Fruit fly (Drosophila melanogaster) whole organism, embryonic: ENCODE data around the gene Cln7.
A peak's percentile ranks its signal among the peaks of the same experiment; 100 is the strongest.

Experiments used
- Asciz ChIP-seq: fragments of 200-800 bp; sonication (Bioruptor generic); optimal IDR thresholded peaks from 2 replicates; lab custom pipeline; 2017; ENCODE audit warnings: missing biosample characterization, mild to moderate bottlenecking, missing genetic modification characterization, missing genetic modification reagents
- Blimp-1 ChIP-seq: fragments of 200-800 bp; sonication (Bioruptor generic); optimal IDR thresholded peaks from 3 replicates; lab custom pipeline; 2018; ENCODE audit warnings: missing biosample characterization, missing genetic modification characterization, mild to moderate bottlenecking, moderate library complexity, missing genetic modification reagents
- CG10267 ChIP-seq: fragments of 200-800 bp; sonication (Bioruptor generic); optimal IDR thresholded peaks from 2 replicates; lab custom pipeline; 2018; ENCODE audit warnings: missing biosample characterization, mild to moderate bottlenecking, missing genetic modification characterization, moderate library complexity
- CG18262 ChIP-seq: fragments of 200-800 bp; optimal IDR thresholded peaks from 3 replicates; lab custom pipeline; 2019; ENCODE audit warnings: missing biosample characterization, mild to moderate bottlenecking, missing genetic modification characterization, moderate library complexity
- CG18599 ChIP-seq: fragments of 200-800 bp; sonication (Bioruptor generic); optimal IDR thresholded peaks from 3 replicates; lab custom pipeline; 2017; ENCODE audit warnings: missing biosample characterization, missing genetic modification characterization, mild to moderate bottlenecking, moderate library complexity, missing genetic modification reagents
- CG2199 ChIP-seq: fragments of 200-800 bp; sonication (Bioruptor generic); IDR thresholded peaks from 3 replicates; pipeline ENCODE4 v1.3.6; 2022; ENCODE audit warnings: missing biosample characterization, missing genetic modification characterization
- CG30431 ChIP-seq: fragments of 200-800 bp; sonication (Bioruptor generic); optimal IDR thresholded peaks from 2 replicates; lab custom pipeline; 2017; ENCODE audit warnings: missing biosample characterization, missing genetic modification characterization
- CG4282 ChIP-seq: fragments of 200-800 bp; sonication (Bioruptor generic); optimal IDR thresholded peaks from 2 replicates; lab custom pipeline; 2016; ENCODE audit warnings: missing biosample characterization, missing genetic modification characterization
- CG6854 ChIP-seq: fragments of 200-800 bp; sonication (Bioruptor generic); optimal IDR thresholded peaks from 3 replicates; lab custom pipeline; 2017; ENCODE audit warnings: missing biosample characterization, mild to moderate bottlenecking, missing genetic modification characterization
- CG8944 ChIP-seq: fragments of 200-800 bp; sonication (Bioruptor generic); optimal IDR thresholded peaks from 3 replicates; lab custom pipeline; 2016; ENCODE audit warnings: missing biosample characterization, missing genetic modification characterization
- CG9797 ChIP-seq: fragments of 200-800 bp; sonication (Bioruptor generic); optimal IDR thresholded peaks from 3 replicates; lab custom pipeline; 2018; ENCODE audit warnings: missing biosample characterization, mild to moderate bottlenecking, missing genetic modification characterization
- CTCF ChIP-seq: fragments of 200-800 bp; sonication (Bioruptor generic); optimal IDR thresholded peaks from 2 replicates; lab custom pipeline; 2017; ENCODE audit warnings: missing biosample characterization, mild to moderate bottlenecking, missing genetic modification characterization, moderate library complexity
- D19A ChIP-seq: fragments of 200-800 bp; optimal IDR thresholded peaks from 3 replicates; lab custom pipeline; 2019; ENCODE audit warnings: missing biosample characterization, mild to moderate bottlenecking, missing genetic modification characterization, moderate library complexity
- Deaf1 ChIP-seq: fragments of 200-800 bp; optimal IDR thresholded peaks from 3 replicates; lab custom pipeline; 2019; ENCODE audit warnings: missing biosample characterization, mild to moderate bottlenecking, missing genetic modification characterization, moderate library complexity
- Hand ChIP-seq: fragments of 200-800 bp; sonication (Bioruptor generic); optimal IDR thresholded peaks from 2 replicates; lab custom pipeline; 2017; ENCODE audit warnings: mild to moderate bottlenecking, missing biosample characterization, missing genetic modification reagents, missing genetic modification characterization
- Mrtf ChIP-seq: fragments of 200-800 bp; sonication (Bioruptor generic); IDR thresholded peaks from 3 replicates; pipeline ENCODE4 v1.3.6; 2022; ENCODE audit warnings: missing biosample characterization, missing genetic modification characterization
- Myb ChIP-seq: fragments of 200-800 bp; sonication (Bioruptor generic); optimal IDR thresholded peaks from 2 replicates; lab custom pipeline; 2016; ENCODE audit warnings: missing biosample characterization, missing genetic modification characterization
- Ptx1 ChIP-seq: fragments of 200-800 bp; sonication (Bioruptor generic); IDR thresholded peaks from 2 replicates; pipeline ENCODE4 v1.3.6; 2022; ENCODE audit warnings: missing biosample characterization, missing genetic modification characterization
- Sry-β ChIP-seq: fragments of 200-800 bp; sonication (Bioruptor generic); optimal IDR thresholded peaks from 2 replicates; lab custom pipeline; 2018; ENCODE audit warnings: missing biosample characterization, mild to moderate bottlenecking, missing genetic modification characterization, moderate library complexity
- Tbp ChIP-seq: fragments of >200 bp; optimal IDR thresholded peaks from 2 replicates; lab custom pipeline; 2018; ENCODE audit warnings: missing biosample characterization, missing genetic modification characterization
- Trl ChIP-seq, 3 experiments: fragments of >200 bp in 2 of 3; fragments of 200-800 bp in 1 of 3; sonication (Bioruptor generic) in 1 of 3; optimal IDR thresholded peaks; 2 replicates in 1 of 3; 3 replicates in 2 of 3; lab custom pipeline; 2016 to 2017; ENCODE audit warnings: missing biosample characterization in 1 of 3, missing genetic modification characterization in 1 of 3
- ara ChIP-seq: fragments of 200-800 bp; sonication (Bioruptor generic); IDR thresholded peaks from 2 replicates; pipeline ENCODE4 v1.3.6; 2022; ENCODE audit warnings: missing biosample characterization, missing genetic modification characterization
- cad ChIP-seq: fragments of >200 bp; optimal IDR thresholded peaks from 2 replicates; lab custom pipeline; 2017; ENCODE audit warnings: missing biosample characterization, missing genetic modification characterization
- cg ChIP-seq: fragments of 200-800 bp; sonication (Bioruptor generic); optimal IDR thresholded peaks from 3 replicates; lab custom pipeline; 2019; ENCODE audit warnings: missing biosample characterization, mild to moderate bottlenecking, missing genetic modification characterization, moderate library complexity
- croc ChIP-seq: fragments of 200-800 bp; sonication (Bioruptor generic); conservative IDR thresholded peaks from 3 replicates; pipeline ENCODE4 v1.3.6; 2022; ENCODE audit warnings: missing biosample characterization, missing genetic modification characterization
- crol ChIP-seq: fragments of 200-800 bp; sonication (Bioruptor generic); IDR thresholded peaks from 2 replicates; pipeline ENCODE4 v1.3.6; 2022; ENCODE audit warnings: missing biosample characterization, missing genetic modification characterization
- cwo ChIP-seq: fragments of 200-800 bp; sonication (Bioruptor generic); optimal IDR thresholded peaks from 3 replicates; lab custom pipeline; 2017; ENCODE audit warnings: missing biosample characterization, missing genetic modification characterization, mild to moderate bottlenecking, moderate library complexity, missing genetic modification reagents
- danr ChIP-seq: fragments of 200-800 bp; sonication (Bioruptor generic); IDR thresholded peaks from 2 replicates; pipeline ENCODE4 v1.3.6; 2022; ENCODE audit warnings: missing biosample characterization, missing genetic modification characterization
- disco-r ChIP-seq: fragments of 200-800 bp; sonication (Bioruptor generic); optimal IDR thresholded peaks from 2 replicates; lab custom pipeline; 2016; ENCODE audit warnings: missing biosample characterization, missing genetic modification characterization
- dmrt99B ChIP-seq: fragments of 200-800 bp; sonication (Bioruptor generic); optimal IDR thresholded peaks from 2 replicates; lab custom pipeline; 2018; ENCODE audit warnings: missing biosample characterization, mild to moderate bottlenecking, missing genetic modification characterization, moderate library complexity
- emc ChIP-seq: fragments of 200-800 bp; sonication (Bioruptor generic); optimal IDR thresholded peaks from 2 replicates; lab custom pipeline; 2016; ENCODE audit warnings: missing biosample characterization, missing genetic modification characterization
- fu2 ChIP-seq: fragments of 200-800 bp; sonication (Bioruptor generic); optimal IDR thresholded peaks from 2 replicates; lab custom pipeline; 2016; ENCODE audit warnings: missing biosample characterization, missing genetic modification characterization
- hkb ChIP-seq, 2 experiments: fragments of 200-800 bp in 1 of 2; fragments of >200 bp in 1 of 2; sonication (Bioruptor generic) in 1 of 2; IDR thresholded peaks in 1 of 2; optimal IDR thresholded peaks in 1 of 2; 2 replicates each; pipeline versions ENCODE4 v1.3.6 to Lab custom; 2017 to 2022; ENCODE audit warnings: missing biosample characterization in 1 of 2, missing genetic modification characterization in 1 of 2
- inv ChIP-seq: fragments of 200-800 bp; sonication (Bioruptor generic); IDR thresholded peaks from 2 replicates; pipeline ENCODE4 v1.3.6; 2022; ENCODE audit warnings: missing biosample characterization, missing genetic modification characterization; ENCODE audit not compliant: partially characterized antibody
- ken ChIP-seq: fragments of 200-800 bp; sonication (Bioruptor generic); IDR thresholded peaks from 3 replicates; pipeline ENCODE4 v1.3.6; 2022; ENCODE audit warnings: missing biosample characterization, missing genetic modification characterization
- knrl ChIP-seq: fragments of 200-800 bp; sonication (Bioruptor generic); IDR thresholded peaks from 3 replicates; pipeline ENCODE4 v1.3.6; 2022; ENCODE audit warnings: missing biosample characterization, missing genetic modification characterization; ENCODE audit not compliant: partially characterized antibody
- lola ChIP-seq, 3 experiments: fragments of >200 bp in 2 of 3; fragments of 200-800 bp in 1 of 3; sonication (Bioruptor generic) in 1 of 3; optimal IDR thresholded peaks; 2 replicates each; lab custom pipeline; 2017 to 2019; ENCODE audit warnings: missing biosample characterization in 3 of 3, missing genetic modification characterization in 3 of 3, mild to moderate bottlenecking in 1 of 3, moderate library complexity in 1 of 3
- mam ChIP-seq: fragments of 200-800 bp; sonication (Bioruptor generic); optimal IDR thresholded peaks from 3 replicates; lab custom pipeline; 2016; ENCODE audit warnings: missing biosample characterization, missing genetic modification characterization
- nau ChIP-seq: fragments of 200-800 bp; sonication (Bioruptor generic); optimal IDR thresholded peaks from 3 replicates; lab custom pipeline; 2017; ENCODE audit warnings: missing biosample characterization, mild to moderate bottlenecking, missing genetic modification characterization, missing genetic modification reagents
- nom ChIP-seq: fragments of 200-800 bp; sonication (Bioruptor generic); optimal IDR thresholded peaks from 2 replicates; lab custom pipeline; 2017; ENCODE audit warnings: missing biosample characterization, missing genetic modification characterization, mild to moderate bottlenecking, moderate library complexity, missing genetic modification reagents
- pum ChIP-seq: fragments of 200-800 bp; sonication (Bioruptor generic); optimal IDR thresholded peaks from 2 replicates; lab custom pipeline; 2016; ENCODE audit warnings: missing biosample characterization, missing genetic modification characterization
- pzg ChIP-seq: fragments of 200-800 bp; sonication (Bioruptor generic); optimal IDR thresholded peaks from 3 replicates; lab custom pipeline; 2018; ENCODE audit warnings: missing biosample characterization, mild to moderate bottlenecking, missing genetic modification characterization, moderate library complexity
- row ChIP-seq: fragments of 200-800 bp; sonication (Bioruptor generic); IDR thresholded peaks from 3 replicates; pipeline ENCODE4 v1.3.6; 2022; ENCODE audit warnings: missing biosample characterization, missing genetic modification characterization
- run ChIP-seq: fragments of 200-800 bp; sonication (Bioruptor generic); optimal IDR thresholded peaks from 3 replicates; lab custom pipeline; 2018; ENCODE audit warnings: missing biosample characterization, mild to moderate bottlenecking, missing genetic modification characterization
- salm ChIP-seq: fragments of 200-800 bp; sonication (Bioruptor generic); optimal IDR thresholded peaks from 2 replicates; lab custom pipeline; 2018; ENCODE audit warnings: missing biosample characterization, mild to moderate bottlenecking, missing genetic modification characterization
- schlank ChIP-seq: fragments of 200-800 bp; sonication (Bioruptor generic); optimal IDR thresholded peaks from 2 replicates; lab custom pipeline; 2018; ENCODE audit warnings: missing biosample characterization, mild to moderate bottlenecking, missing genetic modification characterization
- slbo ChIP-seq: fragments of 200-800 bp; sonication (Bioruptor generic); IDR thresholded peaks from 2 replicates; pipeline ENCODE4 v1.3.6; 2022; ENCODE audit warnings: missing biosample characterization, missing genetic modification characterization
- sqz ChIP-seq: fragments of 200-800 bp; sonication (Bioruptor generic); optimal IDR thresholded peaks from 3 replicates; lab custom pipeline; 2018; ENCODE audit warnings: missing biosample characterization, mild to moderate bottlenecking, missing genetic modification characterization
- tgo ChIP-seq: fragments of 200-800 bp; sonication (Bioruptor generic); IDR thresholded peaks from 3 replicates; pipeline ENCODE4 v1.3.6; 2022; ENCODE audit warnings: missing biosample characterization, missing genetic modification characterization
- wek ChIP-seq: fragments of 200-800 bp; sonication (Bioruptor generic); optimal IDR thresholded peaks from 3 replicates; lab custom pipeline; 2018; ENCODE audit warnings: missing biosample characterization, mild to moderate bottlenecking, missing genetic modification characterization, moderate library complexity

The Cln7 gene

DNA sequence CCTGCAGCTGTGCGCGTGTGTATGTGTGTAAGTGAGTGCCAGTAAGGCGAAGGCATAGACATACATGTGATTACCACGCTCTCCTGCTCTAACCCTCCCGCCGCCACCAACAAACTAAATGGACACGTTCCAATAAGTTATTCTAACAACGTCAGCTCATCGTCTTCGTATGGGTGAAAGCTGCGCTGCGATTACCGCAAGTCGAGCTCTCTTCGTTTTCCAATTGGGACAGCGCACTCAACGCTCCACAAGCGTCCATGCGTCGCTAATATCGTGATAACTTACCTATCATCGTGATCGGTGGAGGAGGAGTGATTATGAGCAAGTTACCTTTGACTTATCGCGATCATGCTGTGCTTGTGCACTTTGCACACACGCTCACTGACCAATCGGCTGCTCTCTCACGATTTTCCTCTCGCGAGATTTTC lies 16.1 kb upstream of the Cln7 start (continued):
- TF ChIP-seq Myb (GFP tag; lab: Kevin White, UChicago): no peak
- peak; percentile 57 for TF ChIP-seq nom (GFP tag; lab: Kevin White, UChicago)
- TF ChIP-seq disco-r (GFP tag; lab: Kevin White, UChicago): no peak
- no peak for TF ChIP-seq Sry-β (GFP tag; lab: Kevin White, UChicago)
- TF ChIP-seq salm: no peak
- TF ChIP-seq Hand: no peak
- TF ChIP-seq Trl (optimal IDR thresholded peaks at IDR 0.05; lab: Kevin White, UChicago): peak; percentile 45 to 57
- TF ChIP-seq Trl (GFP tag; optimal IDR thresholded peaks at IDR 0.05; lab: Kevin White, UChicago): no peak
- no peak for TF ChIP-seq cad (GFP tag; lab: Kevin White, UChicago)
- no peak for TF ChIP-seq CG4282
- TF ChIP-seq CG18599 (GFP tag; lab: Kevin White, UChicago): no peak
- TF ChIP-seq row (GFP tag; lab: Robert Waterston, UW): peak; percentile 46; the same call in 2 of the 3 replicates
- TF ChIP-seq schlank: no peak
- TF ChIP-seq CG6854 (GFP tag; lab: Kevin White, UChicago): no peak
- TF ChIP-seq crol: peak; percentile 91
- no peak for TF ChIP-seq croc
- TF ChIP-seq inv (GFP tag; lab: Robert Waterston, UW): no peak
- no peak for TF ChIP-seq mam (GFP tag; lab: Kevin White, UChicago)
- no peak for TF ChIP-seq knrl (GFP tag; lab: Robert Waterston, UW)
- TF ChIP-seq Asciz (GFP tag; lab: Kevin White, UChicago): peak; percentile 59
- TF ChIP-seq slbo (GFP tag; lab: Robert Waterston, UW): no peak
- TF ChIP-seq CG9797 (GFP tag; lab: Kevin White, UChicago): no peak
- TF ChIP-seq fu2 (GFP tag; lab: Kevin White, UChicago): no peak
- no peak for TF ChIP-seq lola (GFP tag; optimal IDR thresholded peaks at IDR 0.05; lab: Kevin White, UChicago)
- peak; percentile 32 for TF ChIP-seq dmrt99B (tag; lab: Kevin White, UChicago)
- TF ChIP-seq CTCF (GFP tag; lab: Kevin White, UChicago): peak; percentile 60
- TF ChIP-seq cwo: peak; percentile 71
- no peak for TF ChIP-seq Mrtf (GFP tag; lab: Robert Waterston, UW)
- 0 out of 2 replicates have a peak, but pooled peaks have one; percentile 20 for TF ChIP-seq Ptx1 (GFP tag; lab: Robert Waterston, UW)
- TF ChIP-seq emc (GFP tag; lab: Kevin White, UChicago): no peak
- no peak for TF ChIP-seq CG8944 (GFP tag; lab: Kevin White, UChicago)
- TF ChIP-seq run (tag; lab: Kevin White, UChicago): no peak
- TF ChIP-seq ara (GFP tag; lab: Robert Waterston, UW): peak; percentile 46
- peak; percentile 83 for TF ChIP-seq CG2199
- no peak for TF ChIP-seq D19A
- peak; percentile 5 for TF ChIP-seq wek (GFP tag; lab: Kevin White, UChicago)
- TF ChIP-seq CG30431 (GFP tag; lab: Kevin White, UChicago): no peak
- no peak for TF ChIP-seq Tbp (GFP tag; lab: Kevin White, UChicago)
- no peak for TF ChIP-seq CG10267
- peak; percentile 67 for TF ChIP-seq sqz (GFP tag; lab: Kevin White, UChicago)
- TF ChIP-seq Deaf1: peak; percentile 41
- peak; percentile 2 for TF ChIP-seq CG18262
- TF ChIP-seq hkb (optimal IDR thresholded peaks at IDR 0.05; lab: Kevin White, UChicago): no peak
- peak; percentile 88 for TF ChIP-seq hkb (GFP tag; IDR thresholded peaks at IDR 0.05; lab: Robert Waterston, UW)
- TF ChIP-seq nau (GFP tag; lab: Kevin White, UChicago): no peak
- no peak for TF ChIP-seq pum (GFP tag; lab: Kevin White, UChicago)
- no peak for TF ChIP-seq danr
- no peak for TF ChIP-seq ken (GFP tag; lab: Robert Waterston, UW)
- TF ChIP-seq tgo (GFP tag; lab: Robert Waterston, UW): no peak
- TF ChIP-seq cg: peak; percentile 86
- TF ChIP-seq Blimp-1 (GFP tag; lab: Kevin White, UChicago): peak; percentile 33
- TF ChIP-seq pzg: no peak
